Worm (Caenorhabditis elegans) whole organism, L2 larva: ENCODE data around the gene hse-5.
A peak's percentile ranks its signal among the peaks of the same experiment; 100 is the strongest.

Source experiments
- blmp-1 ChIP-seq: sonication (generic microtip); optimal IDR thresholded peaks from 2 replicates; lab custom pipeline; 2017; ENCODE audit warnings: missing genetic modification characterization, mild to moderate bottlenecking, missing compliant biosample characterization, antibody characterized with exemption, moderate library complexity; ENCODE audit not compliant: insufficient read depth
- snpc-4 ChIP-seq: fragments of 150-350 bp; optimal IDR thresholded peaks from 2 replicates; lab custom pipeline; 2014; ENCODE audit warnings: missing biosample characterization, missing genetic modification characterization

DNA sequence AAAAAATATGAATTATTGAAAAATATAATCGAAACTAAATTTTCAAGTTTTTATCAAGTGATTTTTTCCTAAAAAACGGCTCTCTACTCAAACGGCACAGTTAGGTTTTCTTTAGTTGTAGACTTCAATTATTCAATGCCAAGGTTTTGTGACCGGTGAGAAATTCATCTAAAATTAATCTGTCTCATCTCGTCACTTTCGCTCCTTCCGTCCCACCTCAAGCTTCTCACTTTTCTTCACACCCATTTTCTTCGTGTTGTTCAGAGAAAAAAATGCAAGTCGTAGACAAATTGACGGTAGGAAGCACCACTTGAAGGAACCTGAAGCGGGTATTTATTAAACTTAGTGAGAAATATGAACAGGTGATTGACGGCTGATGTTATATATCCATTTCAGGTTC lies 46.2 kb downstream of the hse-5 start:
- peak; percentile 66 for TF ChIP-seq blmp-1 (tag; lab: Kevin White, UChicago)
- TF ChIP-seq snpc-4, result no peak
